Worm (Caenorhabditis elegans) whole organism, young adult: ENCODE data around the gene cgr-1.

Experiments
- B0019.2 ChIP-seq: fragments of 200-800 bp; sonication (Bioruptor generic); conservative IDR thresholded peaks from 2 replicates; pipeline ENCODE4 v1.3.6; 2022; ENCODE audit warnings: missing genetic modification reagents, missing genetic modification characterization, missing compliant biosample characterization
- D2030.7 ChIP-seq: fragments of 200-800 bp; sonication (Bioruptor generic); IDR thresholded peaks from 2 replicates; pipeline ENCODE4 v1.3.6; 2022; ENCODE audit warnings: missing genetic modification reagents, missing genetic modification characterization, missing compliant biosample characterization
- F22D6.2 ChIP-seq: sonication (generic microtip); optimal IDR thresholded peaks from 2 replicates; lab custom pipeline; 2016; ENCODE audit warnings: mild to moderate bottlenecking, missing genetic modification characterization, missing compliant biosample characterization
- F23B12.7 ChIP-seq: sonication (generic microtip); optimal IDR thresholded peaks from 2 replicates; lab custom pipeline; 2017; ENCODE audit warnings: missing genetic modification characterization, mild to moderate bottlenecking, missing compliant biosample characterization, antibody characterized with exemption, moderate library complexity; ENCODE audit not compliant: insufficient read depth
- F49E8.2 ChIP-seq: sonication (generic microtip); optimal IDR thresholded peaks from 3 replicates; lab custom pipeline; 2017; ENCODE audit warnings: missing genetic modification characterization, mild to moderate bottlenecking, missing compliant biosample characterization, antibody characterized with exemption, moderate library complexity; ENCODE audit not compliant: insufficient read depth
- F55B11.4 ChIP-seq: sonication (generic microtip); optimal IDR thresholded peaks from 2 replicates; lab custom pipeline; 2016; ENCODE audit warnings: missing compliant biosample characterization, missing genetic modification characterization, borderline replicate concordance; ENCODE audit not compliant: insufficient read depth
- T07F8.4 ChIP-seq: sonication (generic microtip); optimal IDR thresholded peaks from 2 replicates; lab custom pipeline; 2016; ENCODE audit warnings: mild to moderate bottlenecking, missing genetic modification characterization, moderate library complexity, missing compliant biosample characterization
- Y53F4B.3 ChIP-seq: fragments of 200-800 bp; sonication (Bioruptor generic); IDR thresholded peaks from 2 replicates; pipeline ENCODE4 v1.3.6; 2022; ENCODE audit warnings: missing genetic modification reagents, missing genetic modification characterization, missing compliant biosample characterization
- Y53G8AR.9 ChIP-seq: fragments of 200-800 bp; sonication (Bioruptor generic); conservative IDR thresholded peaks from 2 replicates; pipeline ENCODE4 v1.3.6; 2022; ENCODE audit warnings: missing genetic modification reagents, missing genetic modification characterization, missing compliant biosample characterization
- Y79H2A.3 ChIP-seq: fragments of 200-800 bp; sonication (Bioruptor generic); conservative IDR thresholded peaks from 2 replicates; pipeline ENCODE4 v1.3.6; 2022; ENCODE audit warnings: missing genetic modification reagents, missing genetic modification characterization, missing compliant biosample characterization
- ZK185.1 ChIP-seq: sonication (generic microtip); optimal IDR thresholded peaks from 2 replicates; lab custom pipeline; 2016; ENCODE audit warnings: mild to moderate bottlenecking, missing genetic modification characterization, missing compliant biosample characterization; ENCODE audit not compliant: poor library complexity, severe bottlenecking
- atf-7 ChIP-seq: sonication (generic microtip); optimal IDR thresholded peaks from 2 replicates; lab custom pipeline; 2017; ENCODE audit warnings: mild to moderate bottlenecking, missing genetic modification characterization, missing compliant biosample characterization
- cebp-2 ChIP-seq: fragments of 200-800 bp; sonication (Bioruptor generic); IDR thresholded peaks from 2 replicates; pipeline ENCODE4 v1.3.6; 2022; ENCODE audit warnings: missing genetic modification characterization, missing compliant biosample characterization
- ceh-27 ChIP-seq: fragments of 200-800 bp; sonication (Bioruptor generic); optimal IDR thresholded peaks from 2 replicates; lab custom pipeline; 2018; ENCODE audit warnings: mild to moderate bottlenecking, missing genetic modification characterization, moderate library complexity, missing compliant biosample characterization
- fkh-3 ChIP-seq: sonication (generic microtip); optimal IDR thresholded peaks from 2 replicates; lab custom pipeline; 2016; ENCODE audit warnings: mild to moderate bottlenecking, missing genetic modification characterization, missing compliant biosample characterization
- hlh-26 ChIP-seq: fragments of 200-800 bp; sonication (Bioruptor generic); conservative IDR thresholded peaks from 2 replicates; pipeline ENCODE4 v1.3.6; 2022; ENCODE audit warnings: missing genetic modification reagents, missing genetic modification characterization, missing compliant biosample characterization
- hrde-1 ChIP-seq: sonication (generic microtip); optimal IDR thresholded peaks from 2 replicates; lab custom pipeline; 2016; ENCODE audit warnings: missing genetic modification characterization, mild to moderate bottlenecking, missing compliant biosample characterization, moderate library complexity, missing genotype, missing genetic modification reagents, borderline replicate concordance
- let-526 ChIP-seq: fragments of 200-800 bp; sonication (Bioruptor generic); IDR thresholded peaks from 2 replicates; pipeline ENCODE4 v1.3.6; 2022; ENCODE audit warnings: missing genetic modification reagents, missing genetic modification characterization, missing compliant biosample characterization
- lin-35 ChIP-seq, 3 experiments: fragments of 150-350 bp in 2 of 3; sonication (generic microtip) in 1 of 3; optimal IDR thresholded peaks; 2 replicates each; lab custom pipeline; 2014 to 2018; ENCODE audit warnings: missing biosample characterization in 3 of 3, missing genetic modification characterization in 3 of 3, missing genetic modification reagents in 3 of 3
- lin-40 ChIP-seq: sonication (generic microtip); optimal IDR thresholded peaks from 2 replicates; lab custom pipeline; 2016; ENCODE audit warnings: missing genetic modification characterization, mild to moderate bottlenecking, missing compliant biosample characterization, missing genotype, missing genetic modification reagents
- lin-54 ChIP-seq: fragments of 200-800 bp; sonication (Bioruptor generic); optimal IDR thresholded peaks from 2 replicates; lab custom pipeline; 2018; ENCODE audit warnings: mild to moderate bottlenecking, missing genetic modification characterization, missing compliant biosample characterization
- lsy-27 ChIP-seq: sonication (generic microtip); optimal IDR thresholded peaks from 2 replicates; lab custom pipeline; 2017; ENCODE audit warnings: missing genetic modification characterization, mild to moderate bottlenecking, missing compliant biosample characterization, antibody characterized with exemption, missing genotype, borderline replicate concordance; ENCODE audit not compliant: insufficient read depth
- madf-6 ChIP-seq: fragments of 200-800 bp; sonication (Bioruptor generic); IDR thresholded peaks from 2 replicates; pipeline ENCODE4 v1.3.6; 2022; ENCODE audit warnings: missing genetic modification reagents, missing genetic modification characterization, missing compliant biosample characterization
- mcd-1 ChIP-seq: fragments of 200-800 bp; sonication (Bioruptor generic); IDR thresholded peaks from 2 replicates; pipeline ENCODE4 v1.3.6; 2022; ENCODE audit warnings: missing genetic modification reagents, missing genetic modification characterization, missing compliant biosample characterization
- mxl-1 ChIP-seq: sonication (generic microtip); optimal IDR thresholded peaks from 2 replicates; lab custom pipeline; 2016; ENCODE audit warnings: missing genetic modification characterization, missing compliant biosample characterization
- nhr-27 ChIP-seq: fragments of 200-800 bp; sonication (Bioruptor generic); optimal IDR thresholded peaks from 2 replicates; lab custom pipeline; 2018; ENCODE audit warnings: mild to moderate bottlenecking, missing genetic modification characterization, moderate library complexity, missing compliant biosample characterization
- nhr-80 ChIP-seq: sonication (generic microtip); optimal IDR thresholded peaks from 2 replicates; lab custom pipeline; 2016; ENCODE audit warnings: missing genetic modification characterization, missing compliant biosample characterization
- rec-8 ChIP-seq, 2 experiments: sonication (generic microtip); optimal IDR thresholded peaks; 2 replicates each; lab custom pipeline; 2016; ENCODE audit warnings: mild to moderate bottlenecking in 2 of 2, missing genetic modification characterization in 2 of 2, missing genetic modification reagents in 2 of 2, missing genotype in 2 of 2, missing biosample characterization in 1 of 2, missing compliant biosample characterization in 1 of 2, moderate library complexity in 1 of 2
- rpc-1 ChIP-seq, 2 experiments: fragments of 150-350 bp in 1 of 2; sonication (generic microtip) in 1 of 2; optimal IDR thresholded peaks; 2 replicates each; lab custom pipeline; 2014 to 2018; ENCODE audit warnings: missing biosample characterization in 1 of 2, missing genetic modification characterization in 1 of 2, missing genetic modification reagents in 1 of 2, missing genotype in 1 of 2
- sdz-38 ChIP-seq: sonication (generic microtip); optimal IDR thresholded peaks from 2 replicates; lab custom pipeline; 2016; ENCODE audit warnings: missing genotype, missing genetic modification characterization, missing compliant biosample characterization
- sea-2 ChIP-seq: fragments of 200-800 bp; sonication (Bioruptor generic); IDR thresholded peaks from 2 replicates; pipeline ENCODE4 v1.3.6; 2022; ENCODE audit warnings: missing genetic modification characterization, missing compliant biosample characterization
- snpc-4 ChIP-seq, 5 experiments: fragments of 150-350 bp in 1 of 5; sonication (generic microtip) in 4 of 5; optimal IDR thresholded peaks; 2 replicates each; lab custom pipeline; 2014 to 2018; ENCODE audit warnings: missing genetic modification characterization in 5 of 5, missing biosample characterization in 3 of 5, antibody characterized with exemption in 2 of 5, mild to moderate bottlenecking in 2 of 5, missing compliant biosample characterization in 2 of 5, missing genotype in 2 of 5, moderate library complexity in 2 of 5, missing genetic modification reagents in 1 of 5
- sptf-2 ChIP-seq: fragments of 200-800 bp; sonication (Bioruptor generic); optimal IDR thresholded peaks from 2 replicates; lab custom pipeline; 2018; ENCODE audit warnings: mild to moderate bottlenecking, missing genetic modification characterization, missing compliant biosample characterization
- tbx-9 ChIP-seq: sonication (generic microtip); optimal IDR thresholded peaks from 2 replicates; lab custom pipeline; 2016; ENCODE audit warnings: borderline replicate concordance, missing genetic modification characterization, inconsistent platforms, missing compliant biosample characterization
- unc-130 ChIP-seq: sonication (generic microtip); optimal IDR thresholded peaks from 2 replicates; lab custom pipeline; 2016; ENCODE audit warnings: missing genetic modification reagents, missing genetic modification characterization, missing compliant biosample characterization
- unc-62 ChIP-seq: fragments of 150-350 bp; optimal IDR thresholded peaks from 2 replicates; lab custom pipeline; 2014; ENCODE audit warnings: missing biosample characterization, missing genetic modification reagents, missing genetic modification characterization
- ztf-22 ChIP-seq: fragments of 200-800 bp; sonication (Bioruptor generic); optimal IDR thresholded peaks from 2 replicates; lab custom pipeline; 2018; ENCODE audit warnings: mild to moderate bottlenecking, missing genetic modification characterization, moderate library complexity, missing compliant biosample characterization
- ztf-25 ChIP-seq: fragments of 200-800 bp; sonication (Bioruptor generic); IDR thresholded peaks from 2 replicates; pipeline ENCODE4 v1.3.6; 2022; ENCODE audit warnings: missing genetic modification reagents, missing genetic modification characterization, missing compliant biosample characterization
- ztf-3 ChIP-seq: fragments of 200-800 bp; sonication (Bioruptor generic); optimal IDR thresholded peaks from 2 replicates; lab custom pipeline; 2018; ENCODE audit warnings: mild to moderate bottlenecking, missing genetic modification characterization, missing compliant biosample characterization

Gene cgr-1

ce11 chrX:3630090-3630489, 29.8 kb upstream of the cgr-1 start:
- TF ChIP-seq lin-54 (GFP tag; lab: Kevin White, UChicago): no peak

ce11 chrX:3628016-3628415, 27.8 kb upstream of the cgr-1 start, which contains the start of gene vep-2:
Gene vep-2 (plus strand): TSS chrX:3628316.
- TF ChIP-seq sptf-2 (no peak), unc-62 (no peak), rpc-1 (optimal IDR thresholded peaks at IDR 0.05; lab: Kevin White, UChicago) (no peak), rpc-1 (tag; optimal IDR thresholded peaks at IDR 0.05; lab: Kevin White, UChicago) (no peak), ztf-3 (no peak), Y79H2A.3 (GFP tag; lab: Robert Waterston, UW) (no peak), F55B11.4 (no peak), fkh-3 (no peak), let-526 (GFP tag; lab: Robert Waterston, UW) (no peak), F23B12.7 (tag; lab: Kevin White, UChicago) (no peak), sea-2 (GFP tag; lab: Robert Waterston, UW) (no peak), rec-8 (tag; optimal IDR thresholded peaks at IDR 0.05; lab: Kevin White, UChicago) (no peak), madf-6 (GFP tag; lab: Robert Waterston, UW) (no peak), B0019.2 (GFP tag; lab: Robert Waterston, UW) (no peak)

- TF ChIP-seq ztf-22 (GFP tag; lab: Kevin White, UChicago) (no peak), atf-7 (tag; lab: Kevin White, UChicago) (no peak), unc-130 (GFP tag; lab: Kevin White, UChicago) (no peak), Y53G8AR.9 (GFP tag; lab: Robert Waterston, UW) (no peak), hlh-26 (no peak), lin-40 (tag; lab: Kevin White, UChicago) (no peak), cebp-2 (GFP tag; lab: Robert Waterston, UW) (no peak), mxl-1 (tag; lab: Kevin White, UChicago) (no peak), ztf-25 (GFP tag; lab: Robert Waterston, UW) (no peak), hrde-1 (tag; lab: Kevin White, UChicago) (no peak)
These were observed 25.3 kb upstream of the cgr-1 start for ce11 chrX:3625599-3625998.

- TF ChIP-seq sdz-38 (no peak), snpc-4 (GFP tag; optimal IDR thresholded peaks at IDR 0.05; lab: Kevin White, UChicago) (no peak), snpc-4 (tag; optimal IDR thresholded peaks at IDR 0.05; lab: Kevin White, UChicago) (no peak), B0019.2 (GFP tag; lab: Robert Waterston, UW) (no peak), tbx-9 (tag; lab: Kevin White, UChicago) (no peak), Y53F4B.3 (GFP tag; lab: Robert Waterston, UW) (no peak), nhr-27 (tag; lab: Kevin White, UChicago) (no peak), ZK185.1 (tag; lab: Kevin White, UChicago) (no peak), Y79H2A.3 (GFP tag; lab: Robert Waterston, UW) (no peak), Y53G8AR.9 (GFP tag; lab: Robert Waterston, UW) (no peak), D2030.7 (no peak), lin-54 (GFP tag; lab: Kevin White, UChicago) (no peak), lin-35 (GFP tag; optimal IDR thresholded peaks at IDR 0.05; lab: Kevin White, UChicago) (no peak), lsy-27 (tag; lab: Kevin White, UChicago) (no peak), mcd-1 (no peak), F22D6.2 (tag; lab: Kevin White, UChicago) (no peak), nhr-80 (tag; lab: Kevin White, UChicago) (no peak), ceh-27 (GFP tag; lab: Kevin White, UChicago) (no peak), T07F8.4 (no peak), F49E8.2 (tag; lab: Kevin White, UChicago) (no peak)
These were observed 22.9 kb upstream of the cgr-1 start, which contains the start of gene C18B2.2 for ce11 chrX:3623162-3623561. Gene C18B2.2 (plus strand): TSS chrX:3623462.
